Fruit fly (Drosophila melanogaster) whole organism, adult: Measurements from ENCODE around the gene CG42819.

Experiments used
- CG11617 ChIP-seq: fragments of 200-800 bp; sonication (Bioruptor generic); optimal IDR thresholded peaks from 2 replicates; lab custom pipeline; 2017; ENCODE audit warnings: mild to moderate bottlenecking, missing biosample characterization, missing genetic modification reagents, missing genetic modification characterization
- CG12768 ChIP-seq: fragments of 200-800 bp; sonication (Bioruptor generic); optimal IDR thresholded peaks from 2 replicates; lab custom pipeline; 2017; ENCODE audit warnings: missing biosample characterization, missing genetic modification characterization, mild to moderate bottlenecking, moderate library complexity, missing genetic modification reagents
- CG14711 ChIP-seq: fragments of 200-800 bp; sonication (Bioruptor generic); optimal IDR thresholded peaks from 2 replicates; lab custom pipeline; 2018; ENCODE audit warnings: missing biosample characterization, mild to moderate bottlenecking, missing genetic modification characterization, moderate library complexity
- CG1620 ChIP-seq: fragments of 200-800 bp; sonication (Bioruptor generic); optimal IDR thresholded peaks from 2 replicates; lab custom pipeline; 2016; ENCODE audit warnings: missing biosample characterization, missing genetic modification characterization
- CG33017 ChIP-seq: fragments of 200-800 bp; sonication (Bioruptor generic); optimal IDR thresholded peaks from 2 replicates; lab custom pipeline; 2018; ENCODE audit warnings: missing biosample characterization, mild to moderate bottlenecking, missing genetic modification characterization, moderate library complexity
- CG5204 ChIP-seq: fragments of 200-800 bp; sonication (Bioruptor generic); optimal IDR thresholded peaks from 2 replicates; lab custom pipeline; 2016; ENCODE audit warnings: missing biosample characterization, missing genetic modification characterization
- CG7045 ChIP-seq: fragments of 200-800 bp; sonication (Bioruptor generic); optimal IDR thresholded peaks from 2 replicates; lab custom pipeline; 2017; ENCODE audit warnings: missing biosample characterization, mild to moderate bottlenecking, missing genetic modification characterization
- CG7101 ChIP-seq: fragments of 200-800 bp; sonication (Bioruptor generic); optimal IDR thresholded peaks from 2 replicates; lab custom pipeline; 2018; ENCODE audit warnings: missing biosample characterization, mild to moderate bottlenecking, missing genetic modification characterization, moderate library complexity
- Clk ChIP-seq: fragments of 200-800 bp; sonication (Bioruptor generic); optimal IDR thresholded peaks from 2 replicates; lab custom pipeline; 2017; ENCODE audit warnings: missing biosample characterization, missing genetic modification characterization
- Crg-1 ChIP-seq: fragments of 200-800 bp; sonication (Bioruptor generic); optimal IDR thresholded peaks from 2 replicates; lab custom pipeline; 2016; ENCODE audit warnings: missing biosample characterization, missing genetic modification characterization
- Hr96 ChIP-seq: fragments of 200-800 bp; sonication (Bioruptor generic); optimal IDR thresholded peaks from 2 replicates; lab custom pipeline; 2016; ENCODE audit warnings: missing biosample characterization, missing genetic modification characterization
- Mnt ChIP-seq: fragments of 200-800 bp; sonication (Bioruptor generic); optimal IDR thresholded peaks from 2 replicates; lab custom pipeline; 2016; ENCODE audit warnings: missing biosample characterization, mild to moderate bottlenecking, missing genetic modification characterization
- bab1 ChIP-seq: fragments of 200-800 bp; sonication (Bioruptor generic); optimal IDR thresholded peaks from 3 replicates; lab custom pipeline; 2019; ENCODE audit warnings: missing biosample characterization, mild to moderate bottlenecking, missing genetic modification characterization, moderate library complexity
- cic ChIP-seq: fragments of 200-800 bp; sonication (Bioruptor generic); optimal IDR thresholded peaks from 2 replicates; lab custom pipeline; 2017; ENCODE audit warnings: missing biosample characterization, mild to moderate bottlenecking, missing genetic modification characterization, moderate library complexity
- cnc ChIP-seq, 2 experiments: fragments of >200 bp; optimal IDR thresholded peaks; 2 replicates each; lab custom pipeline; 2017
- kay ChIP-seq: fragments of 200-800 bp; sonication (Bioruptor generic); peaks from one replicate; lab custom pipeline; 2016; ENCODE audit warnings: missing biosample characterization, missing genetic modification characterization, borderline replicate concordance
- ovo ChIP-seq: fragments of 200-800 bp; sonication (Bioruptor generic); optimal IDR thresholded peaks from 2 replicates; lab custom pipeline; 2016; ENCODE audit warnings: missing biosample characterization, missing genetic modification characterization
- pad ChIP-seq: fragments of 200-800 bp; sonication (Bioruptor generic); optimal IDR thresholded peaks from 3 replicates; lab custom pipeline; 2017; ENCODE audit warnings: missing biosample characterization, missing genetic modification characterization, mild to moderate bottlenecking, moderate library complexity, missing genetic modification reagents
- tj ChIP-seq: fragments of 200-800 bp; sonication (Bioruptor generic); optimal IDR thresholded peaks from 3 replicates; lab custom pipeline; 2017; ENCODE audit warnings: missing biosample characterization, mild to moderate bottlenecking, missing genetic modification characterization, moderate library complexity
- toe ChIP-seq: fragments of 200-800 bp; sonication (Bioruptor generic); optimal IDR thresholded peaks from 2 replicates; lab custom pipeline; 2016; ENCODE audit warnings: missing biosample characterization, missing genetic modification characterization

Gene CG42819

DNA sequence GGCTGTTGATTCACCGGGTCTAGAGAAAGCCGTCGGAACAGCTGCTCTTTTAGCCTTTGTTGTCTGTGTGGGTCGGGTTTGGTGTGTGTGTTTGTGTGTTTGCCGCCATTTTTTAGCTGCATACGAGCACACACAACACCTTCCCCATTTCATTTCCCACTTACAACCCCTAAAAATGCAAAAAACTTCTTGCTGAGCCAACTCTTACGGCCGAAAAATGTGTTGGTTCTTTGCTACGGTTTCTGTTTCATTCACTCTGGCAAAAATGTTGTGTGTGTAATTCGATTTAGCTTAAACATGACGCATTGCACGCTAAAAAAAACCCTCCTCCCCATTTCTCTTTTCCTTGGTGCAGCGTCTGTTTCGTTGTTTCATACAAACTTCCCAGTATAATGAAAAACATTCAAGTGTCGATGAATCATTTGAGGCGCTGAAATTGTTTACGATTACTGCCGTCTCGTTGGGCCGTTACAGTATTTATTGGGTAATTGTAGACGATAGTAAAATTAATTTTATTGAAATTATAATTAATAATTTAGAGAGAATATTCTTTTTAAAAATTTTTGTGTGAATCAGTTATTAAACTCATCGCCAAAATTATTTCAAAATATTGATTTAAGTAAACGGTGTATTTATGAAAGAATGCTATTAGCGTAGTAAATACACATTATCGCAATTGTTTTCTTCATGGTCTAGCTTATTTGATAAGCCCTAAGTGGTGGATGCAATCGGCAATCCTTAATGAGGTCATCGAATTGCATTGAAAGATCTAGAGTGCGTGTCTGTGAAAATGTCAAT, 37.0 kb upstream of the CG42819 start:
- TF ChIP-seq CG33017 (tag; lab: Kevin White, UChicago) (peak; percentile 42), toe (GFP tag; lab: Kevin White, UChicago) (no peak), CG11617 (GFP tag; lab: Kevin White, UChicago) (no peak), CG5204 (GFP tag; lab: Kevin White, UChicago) (no peak), Hr96 (GFP tag; lab: Kevin White, UChicago) (no peak), bab1 (peak; percentile 30), pad (GFP tag; lab: Kevin White, UChicago) (no peak), cnc (optimal IDR thresholded peaks at IDR 0.05; lab: Kevin White, UChicago) (no peak), CG1620 (GFP tag; lab: Kevin White, UChicago) (no peak), Clk (GFP tag; lab: Kevin White, UChicago) (no peak), CG7045 (GFP tag; lab: Kevin White, UChicago) (no peak), CG14711 (tag; lab: Kevin White, UChicago) (peak; percentile 5), kay (peak; percentile 92), cic (GFP tag; lab: Kevin White, UChicago) (no peak), Crg-1 (GFP tag; lab: Kevin White, UChicago) (no peak), ovo (GFP tag; lab: Kevin White, UChicago) (no peak), CG12768 (GFP tag; lab: Kevin White, UChicago) (no peak), CG7101 (tag; lab: Kevin White, UChicago) (no peak), tj (GFP tag; lab: Kevin White, UChicago) (peak; percentile 67), Mnt (no peak)

DNA sequence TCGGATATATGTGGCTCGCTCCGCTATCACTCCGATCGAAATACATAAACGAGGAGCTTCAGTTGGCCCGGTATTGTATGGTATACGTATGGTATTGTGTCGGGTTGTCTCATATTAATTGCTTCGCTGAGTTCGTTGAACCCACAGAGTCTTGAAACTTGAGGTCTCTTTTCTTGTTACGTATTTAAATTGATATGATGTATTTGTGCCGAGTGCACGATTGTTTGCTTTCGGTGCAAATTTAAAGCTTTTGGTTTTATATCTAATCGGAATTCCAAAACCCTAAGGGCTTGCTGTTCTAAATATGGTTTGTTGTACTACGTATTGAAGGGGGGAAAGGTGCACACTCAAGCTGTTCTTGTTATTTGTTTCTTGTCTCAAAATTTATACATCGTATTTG, 36.1 kb upstream of the CG42819 start:
- TF ChIP-seq CG11617 (GFP tag; lab: Kevin White, UChicago): no peak
- TF ChIP-seq kay: peak; percentile 36
- TF ChIP-seq tj (GFP tag; lab: Kevin White, UChicago): peak; percentile 77
- TF ChIP-seq toe (GFP tag; lab: Kevin White, UChicago): no peak

DNA sequence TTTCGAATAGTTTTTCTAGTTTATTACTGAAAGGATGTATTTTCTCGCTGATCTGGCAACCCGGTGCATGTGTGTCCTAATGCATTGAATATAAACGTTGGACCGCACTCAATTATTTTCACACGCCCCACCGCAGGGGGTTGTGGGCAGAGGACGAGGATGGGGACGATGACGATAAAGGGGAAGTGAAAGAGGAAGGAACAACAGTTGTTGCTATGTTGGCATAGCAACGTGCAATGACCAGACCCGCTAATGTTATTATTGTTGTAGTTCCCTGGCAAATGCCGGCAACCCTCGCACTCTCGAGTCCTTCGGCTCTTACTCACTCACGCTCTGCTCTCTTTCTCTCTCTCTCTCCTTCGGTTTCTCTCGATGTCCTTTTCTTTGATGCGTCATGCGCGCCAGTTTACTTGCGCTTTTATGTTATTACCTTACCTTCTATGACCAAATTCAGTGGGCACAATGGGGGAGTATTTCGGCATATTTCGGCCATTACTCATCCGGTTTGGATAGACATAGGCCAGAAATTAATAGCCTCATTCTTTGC, 35.6 kb upstream of the CG42819 start:
- TF ChIP-seq Crg-1 (GFP tag; lab: Kevin White, UChicago): no peak
- no peak for TF ChIP-seq CG5204 (GFP tag; lab: Kevin White, UChicago)
- TF ChIP-seq ovo (GFP tag; lab: Kevin White, UChicago): no peak
- no peak for TF ChIP-seq toe (GFP tag; lab: Kevin White, UChicago)
- TF ChIP-seq kay: no peak
- no peak for TF ChIP-seq Mnt
- no peak for TF ChIP-seq pad (GFP tag; lab: Kevin White, UChicago)
- no peak for TF ChIP-seq Clk (GFP tag; lab: Kevin White, UChicago)
- TF ChIP-seq CG7045 (GFP tag; lab: Kevin White, UChicago): no peak
- no peak for TF ChIP-seq CG11617 (GFP tag; lab: Kevin White, UChicago)
- no peak for TF ChIP-seq tj (GFP tag; lab: Kevin White, UChicago)
- no peak for TF ChIP-seq Hr96 (GFP tag; lab: Kevin White, UChicago)
- TF ChIP-seq CG33017 (tag; lab: Kevin White, UChicago): no peak
- TF ChIP-seq CG7101 (tag; lab: Kevin White, UChicago): no peak
- no peak for TF ChIP-seq bab1
- no peak for TF ChIP-seq CG12768 (GFP tag; lab: Kevin White, UChicago)
- TF ChIP-seq cnc (optimal IDR thresholded peaks at IDR 0.05; lab: Kevin White, UChicago): no peak

DNA sequence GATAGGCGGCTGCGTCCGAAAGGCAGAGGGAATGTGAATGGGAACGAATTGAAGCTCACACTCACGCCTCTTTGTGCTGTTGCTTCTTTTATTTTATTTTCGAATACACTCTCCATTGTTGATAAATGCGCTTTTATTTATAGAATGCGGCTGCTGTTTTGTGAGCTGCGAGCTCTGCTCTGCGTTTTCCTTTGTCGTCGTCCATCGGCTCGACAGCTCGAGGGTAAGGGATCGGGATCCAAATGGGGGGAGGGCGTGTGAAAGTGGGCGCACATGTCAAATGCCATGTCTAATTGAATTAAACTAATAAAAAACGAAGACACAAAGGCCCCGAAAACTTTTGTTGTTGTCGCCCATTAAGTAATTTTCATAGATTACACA, 34.9 kb upstream of the CG42819 start:
- TF ChIP-seq Mnt: no peak
- TF ChIP-seq CG1620 (GFP tag; lab: Kevin White, UChicago): no peak
- no peak for TF ChIP-seq kay
- TF ChIP-seq CG33017 (tag; lab: Kevin White, UChicago): no peak
- no peak for TF ChIP-seq CG5204 (GFP tag; lab: Kevin White, UChicago)
- no peak for TF ChIP-seq tj (GFP tag; lab: Kevin White, UChicago)
- TF ChIP-seq Crg-1 (GFP tag; lab: Kevin White, UChicago): no peak
- no peak for TF ChIP-seq CG12768 (GFP tag; lab: Kevin White, UChicago)
- no peak for TF ChIP-seq toe (GFP tag; lab: Kevin White, UChicago)
- no peak for TF ChIP-seq cnc (optimal IDR thresholded peaks at IDR 0.05; lab: Kevin White, UChicago)

DNA sequence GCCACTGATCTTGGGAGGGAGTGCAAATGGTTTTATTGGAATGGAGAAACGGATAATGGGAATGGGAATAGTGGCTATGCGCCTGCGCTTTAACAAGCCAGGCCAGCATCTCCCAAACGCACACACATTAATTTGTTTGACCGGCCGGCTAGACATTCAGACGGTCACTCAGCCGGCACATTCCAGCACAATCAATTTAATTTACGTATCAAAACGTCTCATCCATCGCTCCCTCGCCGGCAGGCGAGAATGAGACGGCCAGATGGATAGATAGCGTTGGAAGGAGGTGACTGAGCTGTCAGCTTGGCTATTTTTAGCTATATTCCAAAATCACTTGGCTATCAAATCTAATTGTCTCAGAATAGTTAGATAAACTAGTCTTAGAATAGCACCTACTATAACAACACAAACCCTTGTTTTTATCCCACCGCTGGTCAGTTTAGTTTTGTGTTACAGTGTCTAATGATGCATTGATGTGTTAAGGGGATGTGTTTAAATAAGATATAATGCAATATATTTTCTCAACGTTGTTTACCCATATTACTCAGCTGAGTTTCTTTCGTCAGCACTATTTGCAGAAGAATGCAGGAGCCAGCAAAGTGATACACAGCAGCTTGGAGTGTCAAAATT, 34.4 kb upstream of the CG42819 start:
- TF ChIP-seq tj (GFP tag; lab: Kevin White, UChicago): peak; percentile 90
- TF ChIP-seq pad (GFP tag; lab: Kevin White, UChicago): no peak

DNA sequence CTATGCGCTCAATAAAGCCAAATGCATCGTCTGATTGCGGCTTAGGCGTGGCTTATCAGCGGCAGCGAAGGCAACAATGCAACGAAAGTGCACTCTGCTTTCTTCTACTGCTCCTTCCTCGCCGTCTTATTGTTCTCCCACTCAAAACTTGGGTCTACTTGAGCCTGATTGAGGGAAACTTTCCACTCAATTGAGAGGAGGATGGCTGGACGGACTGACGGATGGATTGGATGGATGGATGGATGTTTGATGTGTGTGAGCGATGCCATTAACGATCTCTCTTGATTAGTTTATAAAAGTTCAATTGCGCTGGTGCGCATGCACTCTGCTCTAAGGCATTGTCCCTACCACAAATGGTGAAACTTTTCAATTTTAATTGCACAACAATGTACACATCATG, 33.9 kb upstream of the CG42819 start:
- TF ChIP-seq CG5204 (GFP tag; lab: Kevin White, UChicago) (no peak), CG1620 (GFP tag; lab: Kevin White, UChicago) (no peak), Clk (GFP tag; lab: Kevin White, UChicago) (no peak), Hr96 (GFP tag; lab: Kevin White, UChicago) (no peak), pad (GFP tag; lab: Kevin White, UChicago) (no peak), toe (GFP tag; lab: Kevin White, UChicago) (no peak), CG33017 (tag; lab: Kevin White, UChicago) (no peak), cic (GFP tag; lab: Kevin White, UChicago) (no peak), CG7045 (GFP tag; lab: Kevin White, UChicago) (no peak), kay (no peak), CG12768 (GFP tag; lab: Kevin White, UChicago) (no peak), Crg-1 (GFP tag; lab: Kevin White, UChicago) (no peak), CG7101 (tag; lab: Kevin White, UChicago) (no peak), bab1 (no peak), tj (GFP tag; lab: Kevin White, UChicago) (no peak), ovo (GFP tag; lab: Kevin White, UChicago) (no peak), CG14711 (tag; lab: Kevin White, UChicago) (no peak)
